Worm (Caenorhabditis elegans) whole organism, L4/young adult: ENCODE results near the gene C05G5.3.
A peak's percentile ranks its signal among the peaks of the same experiment; 100 is the strongest.

ENCODE experiments used
- W03F9.2 ChIP-seq: fragments of 150-350 bp; optimal IDR thresholded peaks from 2 replicates; lab custom pipeline; 2014; ENCODE audit warnings: missing biosample characterization, missing genetic modification characterization
- dao-5 ChIP-seq: sonication (generic microtip); optimal IDR thresholded peaks from 2 replicates; lab custom pipeline; 2016; ENCODE audit warnings: missing genotype, missing genetic modification characterization, moderate library complexity, missing compliant biosample characterization
- him-1 ChIP-seq: sonication (generic microtip); optimal IDR thresholded peaks from 2 replicates; lab custom pipeline; 2016; ENCODE audit warnings: missing genotype, missing genetic modification reagents, missing genetic modification characterization, missing compliant biosample characterization

C05G5.3 gene

ce11 chrX:14751911-14752310, at the start of gene C05G5.3:
Gene C05G5.3, minus strand, starts transcription at chrX:14752011.
- TF ChIP-seq him-1 (tag; lab: Kevin White, UChicago) (no peak), dao-5 (tag; lab: Kevin White, UChicago) (no peak), W03F9.2 (tag; lab: Kevin White, UChicago) (no peak)

DNA sequence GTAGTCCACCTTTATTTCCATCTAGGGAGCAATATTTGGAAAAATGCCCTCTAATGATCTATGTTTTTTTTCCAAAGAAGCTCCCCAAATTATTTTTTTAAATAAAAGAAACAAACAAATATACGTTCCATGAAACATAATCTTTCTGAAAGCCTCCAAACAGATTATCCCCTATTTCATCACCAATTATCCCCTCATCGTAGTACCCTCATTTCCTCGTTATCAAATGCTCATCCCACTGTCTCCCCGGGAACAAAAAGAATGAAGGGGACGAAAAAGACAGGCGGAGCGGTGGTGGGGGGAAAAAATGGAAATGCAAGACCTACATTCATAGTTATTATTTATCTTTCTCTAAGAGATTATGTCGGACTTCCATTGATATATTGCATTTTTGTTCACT, 45.6 kb upstream of the C05G5.3 start:
- TF ChIP-seq W03F9.2 (tag; lab: Kevin White, UChicago) (no peak), dao-5 (tag; lab: Kevin White, UChicago) (no peak), him-1 (tag; lab: Kevin White, UChicago) (no peak)

DNA sequence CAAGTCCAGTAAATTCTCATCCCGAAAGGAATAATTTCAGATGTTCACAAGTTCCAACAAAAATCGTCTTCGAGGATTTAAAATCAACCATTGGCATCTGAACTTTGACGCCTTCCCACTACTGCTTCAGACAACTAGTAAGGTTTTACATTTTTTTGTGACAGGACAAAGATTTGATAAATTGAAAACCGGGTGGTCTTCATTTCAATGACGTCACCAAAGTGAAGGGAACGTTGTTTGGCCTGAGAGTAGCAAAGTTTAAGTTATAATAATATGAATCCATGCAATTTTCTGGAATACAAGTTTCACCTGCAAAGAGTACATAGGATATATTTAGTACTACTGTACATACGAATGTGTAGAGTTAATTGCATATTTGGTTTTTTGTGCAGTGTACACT, 42.4 kb upstream of the C05G5.3 start:
- TF ChIP-seq dao-5 (tag; lab: Kevin White, UChicago): no peak
- no peak for TF ChIP-seq W03F9.2 (tag; lab: Kevin White, UChicago)
- TF ChIP-seq him-1 (tag; lab: Kevin White, UChicago): no peak

DNA sequence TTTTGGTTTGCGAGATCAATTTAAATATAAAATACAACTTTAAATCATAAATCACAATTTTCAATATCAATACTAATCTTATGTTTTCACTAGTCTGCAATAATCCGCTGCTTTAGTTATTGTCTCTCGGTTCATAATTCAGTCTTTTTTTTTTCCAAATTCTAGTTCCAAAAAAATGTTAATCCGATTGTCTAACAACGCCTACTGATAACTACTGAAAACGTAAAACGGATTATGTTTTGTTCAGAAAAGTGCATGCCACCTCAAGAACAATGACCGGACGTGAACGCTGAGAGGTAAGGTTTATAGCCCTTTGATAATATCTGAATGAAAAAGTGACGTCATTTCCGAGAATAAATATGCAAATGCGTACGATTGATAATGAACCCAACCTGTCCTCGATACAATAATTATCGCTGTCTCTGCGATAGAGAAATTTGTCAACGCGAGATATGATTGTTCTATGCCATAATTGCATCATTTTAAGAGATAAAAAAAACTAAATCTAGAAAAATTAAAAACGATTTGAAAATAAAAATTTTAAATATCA, 41.5 kb upstream of the C05G5.3 start, which contains the start of gene sprr-2:
TSS of gene sprr-2 (plus strand) at position 248 of the 550 bp plus-strand sequence.
- TF ChIP-seq W03F9.2 (tag; lab: Kevin White, UChicago) (no peak), dao-5 (tag; lab: Kevin White, UChicago) (no peak), him-1 (tag; lab: Kevin White, UChicago) (no peak)

DNA sequence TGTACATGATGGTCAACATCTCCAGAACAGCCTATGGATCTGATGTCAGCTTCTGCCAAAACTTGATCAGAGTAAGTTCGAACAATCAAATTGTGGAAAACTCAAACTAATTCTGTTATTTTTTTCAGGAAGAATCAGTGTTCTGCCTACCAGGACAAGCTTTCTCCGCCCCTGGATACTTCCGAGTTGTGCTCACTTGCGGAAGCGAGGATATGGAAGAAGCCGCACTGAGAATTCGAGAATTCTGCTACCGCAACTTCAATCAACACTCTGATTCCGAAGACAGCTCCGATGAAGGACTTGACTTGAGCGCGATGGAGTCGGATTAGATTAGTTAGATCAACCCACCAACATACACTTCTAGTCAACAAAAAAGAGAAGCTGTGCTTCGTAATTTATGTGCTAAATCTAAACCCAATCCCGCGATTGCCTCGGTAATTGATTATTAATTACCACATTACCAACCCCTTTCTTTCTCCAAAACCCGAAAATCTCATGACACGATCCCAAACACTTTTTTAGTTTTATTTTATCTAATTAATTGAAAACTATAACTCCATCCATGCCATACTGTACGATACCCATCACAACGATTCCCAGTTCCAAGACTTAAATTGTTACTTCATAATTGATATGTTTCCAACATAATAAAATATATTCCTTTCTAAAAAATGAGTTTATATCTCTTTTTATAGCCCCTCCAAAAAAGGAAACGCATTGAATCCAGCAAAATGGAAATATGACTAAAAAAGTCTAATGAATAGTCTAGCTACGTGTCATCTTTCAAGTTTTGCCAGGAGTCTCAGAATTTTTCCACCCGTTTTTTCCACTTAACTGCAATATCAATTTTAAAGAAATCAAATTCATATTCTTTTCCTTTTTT, 40.7 kb upstream of the C05G5.3 start:
- TF ChIP-seq dao-5 (tag; lab: Kevin White, UChicago) (no peak), him-1 (tag; lab: Kevin White, UChicago) (no peak), W03F9.2 (tag; lab: Kevin White, UChicago) (no peak)

DNA sequence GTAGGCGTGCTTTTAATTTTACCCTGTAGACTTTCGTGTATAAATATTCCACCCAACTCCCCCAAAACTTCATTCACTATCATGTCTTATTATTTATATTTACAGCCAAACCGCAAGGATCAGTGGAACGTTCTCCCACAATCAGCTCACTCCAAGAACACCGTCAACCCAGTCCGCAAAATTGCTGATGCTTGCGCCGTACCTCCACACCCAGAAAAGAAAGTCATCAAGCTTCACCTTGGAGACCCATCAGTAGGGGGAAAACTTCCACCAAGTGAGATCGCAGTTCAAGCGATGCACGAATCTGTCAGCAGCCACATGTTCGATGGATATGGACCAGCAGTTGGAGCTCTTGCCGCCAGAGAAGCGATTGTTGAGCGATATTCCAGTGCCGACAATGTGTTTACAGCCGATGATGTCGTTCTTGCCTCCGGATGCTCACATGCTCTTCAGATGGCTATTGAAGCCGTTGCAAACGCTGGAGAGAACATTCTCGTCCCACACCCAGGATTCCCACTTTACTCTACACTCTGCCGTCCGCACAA, 39.5 kb upstream of the C05G5.3 start:
- TF ChIP-seq W03F9.2 (tag; lab: Kevin White, UChicago): no peak
- no peak for TF ChIP-seq him-1 (tag; lab: Kevin White, UChicago)
- no peak for TF ChIP-seq dao-5 (tag; lab: Kevin White, UChicago)

DNA sequence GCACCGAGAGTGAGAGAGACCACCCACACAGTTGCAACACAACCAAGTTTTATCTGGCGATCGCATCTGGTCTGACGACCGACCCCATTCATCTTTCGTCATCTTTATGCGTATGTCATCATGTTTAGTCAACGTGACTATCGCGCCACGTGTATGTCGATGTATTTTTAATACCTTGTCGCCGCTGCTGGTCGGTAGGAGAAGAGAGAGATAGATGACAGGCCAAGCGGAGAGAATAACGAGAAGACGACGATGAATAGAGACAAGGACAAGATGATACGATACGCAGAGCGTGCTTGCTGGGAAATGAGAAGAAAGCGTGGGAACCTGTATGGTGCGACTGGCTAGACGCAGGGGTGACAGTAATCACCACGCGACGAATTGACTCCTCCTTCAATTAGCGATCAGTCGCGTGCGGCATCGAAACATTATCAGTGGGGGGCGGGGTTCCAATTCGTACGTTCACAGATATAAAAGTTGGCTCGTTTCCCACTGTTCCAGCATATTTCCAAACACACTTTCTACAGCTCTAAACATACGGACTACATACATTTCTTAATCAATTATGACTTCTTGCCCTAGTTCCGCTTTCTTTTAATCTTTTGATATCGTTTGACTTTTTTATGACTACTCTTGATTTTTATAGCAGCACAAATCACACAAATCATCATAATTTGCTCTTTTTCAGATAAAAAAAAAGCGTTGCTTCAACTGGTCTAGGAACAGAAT, 38.7 kb upstream of the C05G5.3 start, which contains the start of gene tatn-1:
TSS of gene tatn-1 (plus strand) at position 689 of the 729 bp plus-strand sequence.
- peak; percentile 38 for TF ChIP-seq dao-5 (tag; lab: Kevin White, UChicago)
- TF ChIP-seq him-1 (tag; lab: Kevin White, UChicago): no peak
- TF ChIP-seq W03F9.2 (tag; lab: Kevin White, UChicago): peak; percentile 4

ce11 chrX:14787557-14787932, 35.7 kb upstream of the C05G5.3 start:
- TF ChIP-seq him-1 (tag; lab: Kevin White, UChicago) (no peak), W03F9.2 (tag; lab: Kevin White, UChicago) (no peak), dao-5 (tag; lab: Kevin White, UChicago) (no peak)

ce11 chrX:14786821-14787556, 35.2 kb upstream of the C05G5.3 start:
- no peak for TF ChIP-seq W03F9.2 (tag; lab: Kevin White, UChicago)
- no peak for TF ChIP-seq him-1 (tag; lab: Kevin White, UChicago)
- no peak for TF ChIP-seq dao-5 (tag; lab: Kevin White, UChicago)

DNA sequence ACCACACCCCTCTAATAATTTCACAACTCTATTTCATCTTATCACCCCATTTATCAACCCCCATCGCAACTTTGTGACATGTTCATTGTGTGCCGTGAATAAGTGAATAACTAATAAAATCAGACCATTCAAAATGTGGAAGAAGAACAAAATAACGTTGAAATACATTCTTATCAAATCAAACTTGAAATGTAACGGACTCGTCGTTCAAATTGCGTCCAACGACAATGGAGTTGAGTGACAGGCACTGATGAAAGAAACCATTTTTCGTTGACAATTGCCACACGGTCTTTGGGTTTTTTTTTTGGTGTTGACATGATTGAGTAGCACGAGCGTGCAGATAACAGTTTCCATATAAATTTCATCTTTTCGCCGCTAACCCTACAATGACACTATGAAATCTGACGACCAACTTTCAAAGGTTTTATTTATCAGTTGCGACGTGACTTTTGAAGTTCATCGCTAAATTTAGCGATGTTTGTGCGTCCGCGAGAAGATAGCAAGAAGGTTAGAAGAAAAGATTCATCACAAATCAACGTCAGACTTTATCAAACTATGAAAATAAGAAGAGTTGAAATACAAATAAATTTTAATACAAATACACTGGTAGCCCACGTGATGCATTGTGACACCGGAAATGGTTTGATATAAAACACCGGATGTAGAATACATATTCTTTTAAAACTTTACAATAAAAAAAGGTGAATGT, 31.8 kb upstream of the C05G5.3 start:
- no peak for TF ChIP-seq him-1 (tag; lab: Kevin White, UChicago)
- TF ChIP-seq W03F9.2 (tag; lab: Kevin White, UChicago): peak; percentile 32

DNA sequence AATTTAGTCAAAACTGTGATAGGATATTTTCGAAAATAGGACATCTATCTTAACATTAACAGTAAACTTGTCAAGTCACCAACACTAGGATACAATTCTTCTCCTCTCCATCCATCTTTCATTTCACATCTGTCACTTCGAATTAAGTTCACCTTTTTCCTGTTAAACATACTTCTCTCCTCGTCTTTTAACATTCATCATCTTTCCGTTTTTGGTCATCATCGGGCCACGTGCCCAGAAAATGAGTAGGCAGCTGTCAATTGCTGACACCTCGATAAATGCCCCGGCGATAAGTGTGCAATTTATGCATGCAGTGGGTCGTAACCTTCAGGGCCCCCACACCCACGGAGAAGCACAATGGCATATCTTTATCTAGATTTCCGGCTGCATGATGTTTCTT, 28.4 kb upstream of the C05G5.3 start:
- TF ChIP-seq him-1 (tag; lab: Kevin White, UChicago): no peak
- no peak for TF ChIP-seq dao-5 (tag; lab: Kevin White, UChicago)
- TF ChIP-seq W03F9.2 (tag; lab: Kevin White, UChicago): no peak

DNA sequence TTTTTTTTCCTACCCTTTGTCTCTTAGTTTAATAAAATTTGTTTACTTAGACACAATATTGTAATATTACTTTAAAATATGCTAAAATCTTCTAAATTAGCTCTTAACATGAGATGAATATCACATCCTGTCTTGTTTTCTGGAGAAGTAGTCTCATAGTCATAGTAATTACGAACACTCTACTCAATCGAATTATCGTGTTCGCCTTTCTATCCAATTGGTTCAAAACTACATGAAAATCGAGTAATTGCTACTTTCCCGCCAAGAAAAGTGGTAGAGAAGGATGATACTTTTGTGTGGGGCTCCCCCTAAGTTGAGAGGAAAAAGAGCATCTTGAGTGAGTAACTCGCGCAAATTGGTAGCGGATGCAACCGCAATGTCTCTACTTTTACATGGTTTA, 26.3 kb upstream of the C05G5.3 start:
- TF ChIP-seq W03F9.2 (tag; lab: Kevin White, UChicago): no peak
- no peak for TF ChIP-seq him-1 (tag; lab: Kevin White, UChicago)
- TF ChIP-seq dao-5 (tag; lab: Kevin White, UChicago): no peak
